Worm (Caenorhabditis elegans): ENCODE measurements around the gene asp-6.

- TF ChIP-seq daf-12 (tag; optimal IDR thresholded peaks at IDR 0.05), result no peak
- no peak for TF ChIP-seq fkh-10 (GFP tag; optimal IDR thresholded peaks at IDR 0.05)
- TF ChIP-seq ztf-11 (tag; optimal IDR thresholded peaks at IDR 0.05), result no peak
- TF ChIP-seq unc-39 (tag; optimal IDR thresholded peaks at IDR 0.05), result no peak
- no peak for TF ChIP-seq skn-1 (tag; optimal IDR thresholded peaks at IDR 0.05)
- no peak for TF ChIP-seq tbx-2 (tag; optimal IDR thresholded peaks at IDR 0.05)
- TF ChIP-seq nhr-12 (tag; optimal IDR thresholded peaks at IDR 0.05), result no peak
- TF ChIP-seq unc-62 (GFP tag; optimal IDR thresholded peaks at IDR 0.05), result no peak
- no peak for TF ChIP-seq pqm-1 (tag; optimal IDR thresholded peaks at IDR 0.05)
Measured at ce11 chrV:8251075-8251474, 17.7 kb downstream of the asp-6 start.
